Worm (Caenorhabditis elegans) whole organism, young adult: ENCODE data around the gene K11H12.1.

Experiments
- B0261.1 ChIP-seq: sonication (generic microtip); optimal IDR thresholded peaks from 2 replicates; lab custom pipeline; 2016; ENCODE audit warnings: mild to moderate bottlenecking, missing genetic modification characterization, moderate library complexity, missing compliant biosample characterization
- D2030.7 ChIP-seq: fragments of 200-800 bp; sonication (Bioruptor generic); IDR thresholded peaks from 2 replicates; pipeline ENCODE4 v1.3.6; 2022; ENCODE audit warnings: missing genetic modification reagents, missing genetic modification characterization, missing compliant biosample characterization
- F57A8.1 ChIP-seq: fragments of 200-800 bp; sonication (Bioruptor generic); optimal IDR thresholded peaks from 2 replicates; lab custom pipeline; 2018; ENCODE audit warnings: mild to moderate bottlenecking, missing genetic modification characterization, moderate library complexity, missing compliant biosample characterization
- F57C9.4 ChIP-seq: sonication (generic microtip); optimal IDR thresholded peaks from 2 replicates; lab custom pipeline; 2017; ENCODE audit warnings: mild to moderate bottlenecking, missing genetic modification characterization, missing compliant biosample characterization
- K11D2.4 ChIP-seq: fragments of 200-800 bp; sonication (Bioruptor generic); IDR thresholded peaks from 2 replicates; pipeline ENCODE4 v1.3.6; 2022; ENCODE audit warnings: missing genetic modification reagents, missing genetic modification characterization, missing compliant biosample characterization
- Y53F4B.3 ChIP-seq: fragments of 200-800 bp; sonication (Bioruptor generic); IDR thresholded peaks from 2 replicates; pipeline ENCODE4 v1.3.6; 2022; ENCODE audit warnings: missing genetic modification reagents, missing genetic modification characterization, missing compliant biosample characterization
- Y56A3A.18 ChIP-seq: fragments of 200-800 bp; sonication (Bioruptor generic); IDR thresholded peaks from 2 replicates; pipeline ENCODE4 v1.3.6; 2022; ENCODE audit warnings: missing genetic modification reagents, missing genetic modification characterization, missing compliant biosample characterization
- Y79H2A.3 ChIP-seq: fragments of 200-800 bp; sonication (Bioruptor generic); conservative IDR thresholded peaks from 2 replicates; pipeline ENCODE4 v1.3.6; 2022; ENCODE audit warnings: missing genetic modification reagents, missing genetic modification characterization, missing compliant biosample characterization
- ZK185.1 ChIP-seq: sonication (generic microtip); optimal IDR thresholded peaks from 2 replicates; lab custom pipeline; 2016; ENCODE audit warnings: mild to moderate bottlenecking, missing genetic modification characterization, missing compliant biosample characterization; ENCODE audit not compliant: poor library complexity, severe bottlenecking
- aptf-2 ChIP-seq: fragments of 200-800 bp; sonication (Bioruptor generic); conservative IDR thresholded peaks from 2 replicates; pipeline ENCODE4 v1.3.6; 2022; ENCODE audit warnings: missing genetic modification reagents, missing genetic modification characterization, missing compliant biosample characterization
- attf-3 ChIP-seq: fragments of 200-800 bp; sonication (Bioruptor generic); conservative IDR thresholded peaks from 2 replicates; pipeline ENCODE4 v1.3.6; 2022; ENCODE audit warnings: missing genetic modification reagents, missing genetic modification characterization, missing compliant biosample characterization
- attf-5 ChIP-seq: fragments of 200-800 bp; sonication (Bioruptor generic); optimal IDR thresholded peaks from 2 replicates; lab custom pipeline; 2018; ENCODE audit warnings: mild to moderate bottlenecking, missing genetic modification characterization, missing compliant biosample characterization
- attf-6 ChIP-seq: fragments of 200-800 bp; sonication (Bioruptor generic); IDR thresholded peaks from 2 replicates; pipeline ENCODE4 v1.3.6; 2022; ENCODE audit warnings: missing genetic modification reagents, missing genetic modification characterization, missing compliant biosample characterization
- bed-1 ChIP-seq: fragments of 200-800 bp; sonication (Bioruptor generic); IDR thresholded peaks from 2 replicates; pipeline ENCODE4 v1.3.6; 2022; ENCODE audit warnings: missing genetic modification reagents, missing genetic modification characterization, missing compliant biosample characterization
- ceh-27 ChIP-seq: fragments of 200-800 bp; sonication (Bioruptor generic); optimal IDR thresholded peaks from 2 replicates; lab custom pipeline; 2018; ENCODE audit warnings: mild to moderate bottlenecking, missing genetic modification characterization, moderate library complexity, missing compliant biosample characterization
- ceh-58 ChIP-seq: fragments of 200-800 bp; sonication (Bioruptor generic); IDR thresholded peaks from 2 replicates; pipeline ENCODE4 v1.3.6; 2022; ENCODE audit warnings: missing genetic modification characterization, missing compliant biosample characterization
- ceh-79 ChIP-seq: sonication (generic microtip); optimal IDR thresholded peaks from 2 replicates; lab custom pipeline; 2017; ENCODE audit warnings: mild to moderate bottlenecking, missing genetic modification characterization, missing compliant biosample characterization
- chd-7 ChIP-seq: sonication (generic microtip); optimal IDR thresholded peaks from 2 replicates; lab custom pipeline; 2016; ENCODE audit warnings: mild to moderate bottlenecking, missing genetic modification characterization, moderate library complexity, missing compliant biosample characterization
- egl-18 ChIP-seq: fragments of 200-800 bp; sonication (Bioruptor generic); IDR thresholded peaks from 2 replicates; pipeline ENCODE4 v1.3.6; 2022; ENCODE audit warnings: missing genetic modification reagents, missing genetic modification characterization, missing compliant biosample characterization
- egrh-3 ChIP-seq: fragments of 200-800 bp; sonication (Bioruptor generic); IDR thresholded peaks from 2 replicates; pipeline ENCODE4 v1.3.6; 2022; ENCODE audit warnings: missing genetic modification reagents, missing genetic modification characterization, missing compliant biosample characterization
- fkh-3 ChIP-seq: sonication (generic microtip); optimal IDR thresholded peaks from 2 replicates; lab custom pipeline; 2016; ENCODE audit warnings: mild to moderate bottlenecking, missing genetic modification characterization, missing compliant biosample characterization
- gei-17 ChIP-seq: fragments of 200-800 bp; sonication (Bioruptor generic); optimal IDR thresholded peaks from 2 replicates; lab custom pipeline; 2018; ENCODE audit warnings: mild to moderate bottlenecking, missing genetic modification characterization, missing compliant biosample characterization
- him-1 ChIP-seq: sonication (generic microtip); optimal IDR thresholded peaks from 2 replicates; lab custom pipeline; 2016; ENCODE audit warnings: missing genotype, missing genetic modification reagents, missing genetic modification characterization, missing compliant biosample characterization
- hmg-1.2 ChIP-seq: fragments of 200-800 bp; sonication (Bioruptor generic); IDR thresholded peaks from 2 replicates; pipeline ENCODE4 v1.3.6; 2022; ENCODE audit warnings: missing genetic modification reagents, missing genetic modification characterization, missing compliant biosample characterization
- hrde-1 ChIP-seq: sonication (generic microtip); optimal IDR thresholded peaks from 2 replicates; lab custom pipeline; 2016; ENCODE audit warnings: missing genetic modification characterization, mild to moderate bottlenecking, missing compliant biosample characterization, moderate library complexity, missing genotype, missing genetic modification reagents, borderline replicate concordance
- hsf-1 ChIP-seq: fragments of 200-800 bp; sonication (Bioruptor generic); IDR thresholded peaks from 2 replicates; pipeline ENCODE4 v1.3.6; 2022; ENCODE audit warnings: missing genetic modification reagents, missing genetic modification characterization, missing compliant biosample characterization
- lag-1 ChIP-seq: fragments of 200-800 bp; sonication (Bioruptor generic); IDR thresholded peaks from 2 replicates; pipeline ENCODE4 v1.3.6; 2022; ENCODE audit warnings: missing genetic modification reagents, missing genetic modification characterization, missing compliant biosample characterization
- let-526 ChIP-seq: fragments of 200-800 bp; sonication (Bioruptor generic); IDR thresholded peaks from 2 replicates; pipeline ENCODE4 v1.3.6; 2022; ENCODE audit warnings: missing genetic modification reagents, missing genetic modification characterization, missing compliant biosample characterization
- let-607 ChIP-seq, 2 experiments: fragments of 200-800 bp in 1 of 2; sonication (Bioruptor generic) in 1 of 2; sonication (generic microtip) in 1 of 2; optimal IDR thresholded peaks; 2 replicates each; lab custom pipeline; 2016 to 2018; ENCODE audit warnings: mild to moderate bottlenecking in 2 of 2, missing compliant biosample characterization in 2 of 2, missing genetic modification characterization in 2 of 2, moderate library complexity in 2 of 2, missing genotype in 1 of 2
- lin-26 ChIP-seq: fragments of 200-800 bp; sonication (Bioruptor generic); IDR thresholded peaks from 2 replicates; pipeline ENCODE4 v1.3.6; 2022; ENCODE audit warnings: missing genetic modification reagents, missing genetic modification characterization, missing compliant biosample characterization
- lsy-27 ChIP-seq: sonication (generic microtip); optimal IDR thresholded peaks from 2 replicates; lab custom pipeline; 2017; ENCODE audit warnings: missing genetic modification characterization, mild to moderate bottlenecking, missing compliant biosample characterization, antibody characterized with exemption, missing genotype, borderline replicate concordance; ENCODE audit not compliant: insufficient read depth
- madf-3 ChIP-seq: fragments of 200-800 bp; sonication (Bioruptor generic); IDR thresholded peaks from 2 replicates; pipeline ENCODE4 v1.3.6; 2022; ENCODE audit warnings: missing genetic modification reagents, missing genetic modification characterization, missing compliant biosample characterization
- madf-8 ChIP-seq: fragments of 200-800 bp; sonication (Bioruptor generic); conservative IDR thresholded peaks from 2 replicates; pipeline ENCODE4 v1.3.6; 2022; ENCODE audit warnings: missing genetic modification reagents, missing genetic modification characterization, missing compliant biosample characterization
- mcd-1 ChIP-seq: fragments of 200-800 bp; sonication (Bioruptor generic); IDR thresholded peaks from 2 replicates; pipeline ENCODE4 v1.3.6; 2022; ENCODE audit warnings: missing genetic modification reagents, missing genetic modification characterization, missing compliant biosample characterization
- mxl-1 ChIP-seq: sonication (generic microtip); optimal IDR thresholded peaks from 2 replicates; lab custom pipeline; 2016; ENCODE audit warnings: missing genetic modification characterization, missing compliant biosample characterization
- nhr-179 ChIP-seq: sonication (generic microtip); optimal IDR thresholded peaks from 2 replicates; lab custom pipeline; 2016; ENCODE audit warnings: mild to moderate bottlenecking, missing genetic modification characterization, missing compliant biosample characterization
- pha-4 ChIP-seq: fragments of 150-350 bp; sonication (generic microtip); optimal IDR thresholded peaks from 2 replicates; lab custom pipeline; 2014; ENCODE audit warnings: missing biosample characterization, missing genetic modification reagents, missing genetic modification characterization
- repo-1 ChIP-seq: sonication (generic microtip); optimal IDR thresholded peaks from 2 replicates; lab custom pipeline; 2017; ENCODE audit warnings: mild to moderate bottlenecking, missing genetic modification characterization, missing compliant biosample characterization
- snpc-1.1 ChIP-seq: sonication (generic microtip); optimal IDR thresholded peaks from 2 replicates; lab custom pipeline; 2017; ENCODE audit warnings: missing genetic modification characterization, mild to moderate bottlenecking, missing compliant biosample characterization, antibody characterized with exemption, moderate library complexity, missing genotype, missing genetic modification reagents; ENCODE audit not compliant: insufficient read depth
- somi-1 ChIP-seq: fragments of 200-800 bp; sonication (Bioruptor generic); optimal IDR thresholded peaks from 2 replicates; lab custom pipeline; 2018; ENCODE audit warnings: mild to moderate bottlenecking, missing genetic modification characterization, missing compliant biosample characterization
- sptf-2 ChIP-seq: fragments of 200-800 bp; sonication (Bioruptor generic); optimal IDR thresholded peaks from 2 replicates; lab custom pipeline; 2018; ENCODE audit warnings: mild to moderate bottlenecking, missing genetic modification characterization, missing compliant biosample characterization
- tbp1 ChIP-seq: fragments of 200-800 bp; sonication (Bioruptor generic); optimal IDR thresholded peaks from 2 replicates; lab custom pipeline; 2018; ENCODE audit warnings: mild to moderate bottlenecking, missing genetic modification characterization, missing compliant biosample characterization
- tbx-9 ChIP-seq: sonication (generic microtip); optimal IDR thresholded peaks from 2 replicates; lab custom pipeline; 2016; ENCODE audit warnings: borderline replicate concordance, missing genetic modification characterization, inconsistent platforms, missing compliant biosample characterization
- unc-130 ChIP-seq: sonication (generic microtip); optimal IDR thresholded peaks from 2 replicates; lab custom pipeline; 2016; ENCODE audit warnings: missing genetic modification reagents, missing genetic modification characterization, missing compliant biosample characterization
- unc-62 ChIP-seq: fragments of 150-350 bp; optimal IDR thresholded peaks from 2 replicates; lab custom pipeline; 2014; ENCODE audit warnings: missing biosample characterization, missing genetic modification reagents, missing genetic modification characterization
- zfh-2 ChIP-seq: fragments of 200-800 bp; sonication (Bioruptor generic); conservative IDR thresholded peaks from 2 replicates; pipeline ENCODE4 v1.3.6; 2022; ENCODE audit warnings: missing genetic modification reagents, missing genetic modification characterization, missing compliant biosample characterization
- ztf-3 ChIP-seq: fragments of 200-800 bp; sonication (Bioruptor generic); optimal IDR thresholded peaks from 2 replicates; lab custom pipeline; 2018; ENCODE audit warnings: mild to moderate bottlenecking, missing genetic modification characterization, missing compliant biosample characterization

Gene K11H12.1

ce11 chrIV:682726-683340 lies 29.6 kb upstream of the K11H12.1 start (continued):
- TF ChIP-seq fkh-3 (peak; percentile 28), repo-1 (tag; lab: Kevin White, UChicago) (peak; percentile 63), mxl-1 (peak; percentile 86), egl-18 (GFP tag; lab: Robert Waterston, UW) (no peak), let-526 (GFP tag; lab: Robert Waterston, UW) (no peak), K11D2.4 (GFP tag; lab: Robert Waterston, UW) (peak; percentile 65; the same call in 1 of the 2 replicates), F57A8.1 (GFP tag; lab: Kevin White, UChicago) (peak; percentile 76), zfh-2 (GFP tag; lab: Robert Waterston, UW) (peak; percentile 62), chd-7 (tag; lab: Kevin White, UChicago) (peak; percentile 68), lsy-27 (tag; lab: Kevin White, UChicago) (no peak), nhr-179 (tag; lab: Kevin White, UChicago) (peak; percentile 56), hmg-1.2 (GFP tag; lab: Robert Waterston, UW) (peak; percentile 84), hsf-1 (no peak), snpc-1.1 (peak; percentile 17), mcd-1 (GFP tag; lab: Robert Waterston, UW) (peak; percentile 77), sptf-2 (GFP tag; lab: Kevin White, UChicago) (no peak), F57C9.4 (no peak), ceh-27 (GFP tag; lab: Kevin White, UChicago) (peak; percentile 75), somi-1 (GFP tag; lab: Kevin White, UChicago) (peak; percentile 55), madf-8 (GFP tag; lab: Robert Waterston, UW) (no peak), attf-5 (GFP tag; lab: Kevin White, UChicago) (peak; percentile 74), Y53F4B.3 (peak; percentile 22; the same call in 1 of the 2 replicates), ZK185.1 (tag; lab: Kevin White, UChicago) (peak; percentile 63), ceh-58 (no peak), ztf-3 (GFP tag; lab: Kevin White, UChicago) (peak; percentile 41), attf-3 (GFP tag; lab: Robert Waterston, UW) (peak; percentile 48; the same call in 1 of the 2 replicates), Y79H2A.3 (GFP tag; lab: Robert Waterston, UW) (no peak), him-1 (tag; lab: Kevin White, UChicago) (peak; percentile 80), tbx-9 (tag; lab: Kevin White, UChicago) (no peak), gei-17 (GFP tag; lab: Kevin White, UChicago) (peak; percentile 15), lag-1 (GFP tag; lab: Robert Waterston, UW) (no peak), pha-4 (tag; lab: Kevin White, UChicago) (no peak), Y56A3A.18 (GFP tag; lab: Robert Waterston, UW) (peak; percentile 74; the same call in 1 of the 2 replicates), let-607 (tag; optimal IDR thresholded peaks at IDR 0.05; lab: Kevin White, UChicago) (peak in 1 of 2 experiments; percentile 5), ceh-79 (tag; lab: Kevin White, UChicago) (peak; percentile 66), lin-26 (GFP tag; lab: Robert Waterston, UW) (peak; percentile 90), madf-3 (GFP tag; lab: Robert Waterston, UW) (no peak), unc-130 (peak; percentile 64), B0261.1 (tag; lab: Kevin White, UChicago) (peak; percentile 93), unc-62 (GFP tag; lab: Kevin White, UChicago) (no peak), hrde-1 (tag; lab: Kevin White, UChicago) (no peak), attf-6 (GFP tag; lab: Robert Waterston, UW) (0 out of 2 replicates have a peak, but pooled peaks have one; percentile 25), egrh-3 (GFP tag; lab: Robert Waterston, UW) (peak; percentile 60), aptf-2 (GFP tag; lab: Robert Waterston, UW) (peak; percentile 59; the same call in 1 of the 2 replicates), D2030.7 (peak; percentile 74), bed-1 (GFP tag; lab: Robert Waterston, UW) (no peak), tbp1 (peak; percentile 97)
